Fruit fly (Drosophila melanogaster) whole organism, pupa: Measurements from ENCODE around the gene CG15403.
"Not testable (repeated sequence)": the region's sequence is repeated elsewhere in the genome, so short reads cannot be mapped to it uniquely, and the experiment has no call there.

Experiments used
- CG10348 ChIP-seq: fragments of 200-800 bp; sonication (Bioruptor generic); IDR thresholded peaks from 2 replicates; pipeline ENCODE4 v1.3.6; 2022; ENCODE audit warnings: missing biosample characterization, missing genetic modification characterization
- CG12605 ChIP-seq: fragments of 200-800 bp; sonication (Bioruptor generic); IDR thresholded peaks from 2 replicates; pipeline ENCODE4 v1.3.6; 2022; ENCODE audit warnings: missing biosample characterization, missing genetic modification characterization
- CG13204 ChIP-seq: fragments of 200-800 bp; sonication (Bioruptor generic); optimal IDR thresholded peaks from 2 replicates; lab custom pipeline; 2018; ENCODE audit warnings: missing biosample characterization, mild to moderate bottlenecking, missing genetic modification characterization, moderate library complexity
- CG14655 ChIP-seq: fragments of 200-800 bp; sonication (Bioruptor generic); optimal IDR thresholded peaks from 3 replicates; lab custom pipeline; 2017; ENCODE audit warnings: mild to moderate bottlenecking, missing biosample characterization, missing genetic modification reagents, missing genetic modification characterization
- CG15710 ChIP-seq: fragments of 200-800 bp; sonication (Bioruptor generic); optimal IDR thresholded peaks from 2 replicates; lab custom pipeline; 2018; ENCODE audit warnings: missing biosample characterization, mild to moderate bottlenecking, missing genetic modification characterization, moderate library complexity
- CG17806 ChIP-seq: fragments of 200-800 bp; sonication (Bioruptor generic); optimal IDR thresholded peaks from 2 replicates; lab custom pipeline; 2018; ENCODE audit warnings: missing biosample characterization, mild to moderate bottlenecking, missing genetic modification characterization, moderate library complexity
- CG32121 ChIP-seq: fragments of 200-800 bp; sonication (Bioruptor generic); IDR thresholded peaks from 2 replicates; pipeline ENCODE4 v1.3.6; 2022; ENCODE audit warnings: missing biosample characterization, missing genetic modification characterization
- CG34367 ChIP-seq: fragments of 200-800 bp; sonication (Bioruptor generic); optimal IDR thresholded peaks from 2 replicates; lab custom pipeline; 2018; ENCODE audit warnings: missing biosample characterization, mild to moderate bottlenecking, missing genetic modification characterization
- CG4496 ChIP-seq: fragments of 200-800 bp; sonication (Bioruptor generic); IDR thresholded peaks from 3 replicates; pipeline ENCODE4 v1.3.6; 2022; ENCODE audit warnings: missing biosample characterization, missing genetic modification characterization
- CG8159 ChIP-seq: fragments of 200-800 bp; sonication (Bioruptor generic); optimal IDR thresholded peaks from 3 replicates; lab custom pipeline; 2018; ENCODE audit warnings: missing biosample characterization, mild to moderate bottlenecking, missing genetic modification characterization, moderate library complexity
- CG8301 ChIP-seq: fragments of 200-800 bp; sonication (Bioruptor generic); optimal IDR thresholded peaks from 2 replicates; lab custom pipeline; 2018; ENCODE audit warnings: missing biosample characterization, mild to moderate bottlenecking, missing genetic modification characterization
- CG9948 ChIP-seq: fragments of 200-800 bp; sonication (Bioruptor generic); optimal IDR thresholded peaks from 2 replicates; lab custom pipeline; 2018; ENCODE audit warnings: missing biosample characterization, mild to moderate bottlenecking, missing genetic modification characterization, moderate library complexity
- D1 ChIP-seq: fragments of 200-800 bp; sonication (Bioruptor generic); optimal IDR thresholded peaks from 2 replicates; lab custom pipeline; 2018; ENCODE audit warnings: missing biosample characterization, mild to moderate bottlenecking, missing genetic modification characterization, moderate library complexity
- EcR ChIP-seq: fragments of 200-800 bp; sonication (Bioruptor generic); optimal IDR thresholded peaks from 3 replicates; lab custom pipeline; 2019; ENCODE audit warnings: missing biosample characterization, missing genetic modification characterization, mild to moderate bottlenecking, moderate library complexity, missing genetic modification reagents
- Ets98B ChIP-seq: fragments of 200-800 bp; sonication (Bioruptor generic); IDR thresholded peaks from 2 replicates; pipeline ENCODE4 v1.3.6; 2022; ENCODE audit warnings: missing biosample characterization, missing genetic modification characterization
- Pif1A ChIP-seq: fragments of 200-800 bp; sonication (Bioruptor generic); optimal IDR thresholded peaks from 3 replicates; lab custom pipeline; 2016; ENCODE audit warnings: missing biosample characterization, missing genetic modification characterization
- Pif1B ChIP-seq: fragments of 200-800 bp; sonication (Bioruptor generic); optimal IDR thresholded peaks from 3 replicates; lab custom pipeline; 2016; ENCODE audit warnings: missing biosample characterization, missing genetic modification characterization
- Snoo ChIP-seq: fragments of 200-800 bp; sonication (Bioruptor generic); optimal IDR thresholded peaks from 3 replicates; lab custom pipeline; 2017; ENCODE audit warnings: missing biosample characterization, mild to moderate bottlenecking, missing genetic modification characterization, inconsistent platforms
- fd96Ca ChIP-seq: fragments of 200-800 bp; sonication (Bioruptor generic); IDR thresholded peaks from 3 replicates; pipeline ENCODE4 v1.3.6; 2022; ENCODE audit warnings: missing biosample characterization, missing genetic modification characterization
- gl ChIP-seq: fragments of 200-800 bp; sonication (Bioruptor generic); optimal IDR thresholded peaks from 2 replicates; lab custom pipeline; 2018; ENCODE audit warnings: missing biosample characterization, mild to moderate bottlenecking, missing genetic modification characterization
- rn ChIP-seq: fragments of 200-800 bp; sonication (Bioruptor generic); IDR thresholded peaks from 2 replicates; pipeline ENCODE4 v1.3.6; 2022; ENCODE audit warnings: missing biosample characterization, missing genetic modification characterization

The CG15403 gene

DNA sequence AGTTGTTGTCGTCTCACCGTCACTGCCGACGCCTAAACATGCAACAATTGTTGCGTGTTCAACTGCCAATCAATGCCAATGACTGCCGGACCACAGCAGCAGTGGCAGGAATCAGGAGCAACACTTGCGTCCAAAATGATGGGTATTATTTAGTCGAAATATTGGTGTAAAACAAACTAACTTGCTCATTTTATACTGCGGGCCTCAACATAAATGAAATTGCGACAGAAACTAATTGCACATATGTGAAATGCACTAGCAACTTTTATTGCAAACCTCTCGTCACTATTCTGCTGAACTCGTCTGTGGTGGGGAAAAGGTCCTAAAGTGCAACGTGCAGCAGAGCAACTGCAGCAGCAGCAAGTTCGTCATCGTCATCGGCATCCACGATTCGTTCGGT is 26.3 kb downstream of the CG15403 start:
- TF ChIP-seq EcR (GFP tag; lab: Kevin White, UChicago) (no peak), rn (no peak), Snoo (tag; lab: Kevin White, UChicago) (no peak), gl (no peak), CG14655 (GFP tag; lab: Kevin White, UChicago) (peak; percentile 43), CG12605 (GFP tag; lab: Robert Waterston, UW) (no peak), CG15710 (peak; percentile 58), CG32121 (GFP tag; lab: Robert Waterston, UW) (no peak), CG13204 (no peak), fd96Ca (GFP tag; lab: Robert Waterston, UW) (peak; percentile 69; the same call in 2 of the 3 replicates), CG4496 (peak; percentile 41; the same call in 2 of the 3 replicates), Ets98B (GFP tag; lab: Robert Waterston, UW) (no peak), CG8159 (peak; percentile 52), CG17806 (tag; lab: Kevin White, UChicago) (peak; percentile 51), CG8301 (peak; percentile 34), CG34367 (tag; lab: Kevin White, UChicago) (peak; percentile 47), CG10348 (no peak), Pif1B (GFP tag; lab: Kevin White, UChicago) (no peak), Pif1A (peak; percentile 4), D1 (tag; lab: Kevin White, UChicago) (no peak), CG9948 (tag; lab: Kevin White, UChicago) (peak; percentile 45)

DNA sequence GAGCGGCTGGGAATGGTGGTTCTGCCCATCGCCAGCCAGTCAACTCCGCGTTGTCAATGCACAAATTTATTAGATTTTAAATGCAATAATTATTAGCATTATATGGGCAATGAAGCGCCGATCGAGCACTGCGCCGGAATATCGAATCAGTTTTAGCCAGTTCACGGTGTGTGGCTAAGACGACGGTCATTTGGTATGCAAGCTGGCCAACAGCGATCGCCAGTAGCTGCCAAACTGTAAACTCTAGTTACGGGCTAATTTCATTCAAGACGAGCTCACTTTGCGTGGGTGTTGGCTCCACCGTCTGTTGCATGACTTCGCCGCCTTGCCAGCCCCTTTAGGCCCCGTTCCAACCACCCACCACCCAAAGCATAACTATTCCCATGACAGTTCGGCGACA is 27.4 kb downstream of the CG15403 start:
- no peak for TF ChIP-seq CG12605 (GFP tag; lab: Robert Waterston, UW)
- no peak for TF ChIP-seq CG8301
- TF ChIP-seq EcR (GFP tag; lab: Kevin White, UChicago) = no peak
- TF ChIP-seq CG4496 = no peak

DNA sequence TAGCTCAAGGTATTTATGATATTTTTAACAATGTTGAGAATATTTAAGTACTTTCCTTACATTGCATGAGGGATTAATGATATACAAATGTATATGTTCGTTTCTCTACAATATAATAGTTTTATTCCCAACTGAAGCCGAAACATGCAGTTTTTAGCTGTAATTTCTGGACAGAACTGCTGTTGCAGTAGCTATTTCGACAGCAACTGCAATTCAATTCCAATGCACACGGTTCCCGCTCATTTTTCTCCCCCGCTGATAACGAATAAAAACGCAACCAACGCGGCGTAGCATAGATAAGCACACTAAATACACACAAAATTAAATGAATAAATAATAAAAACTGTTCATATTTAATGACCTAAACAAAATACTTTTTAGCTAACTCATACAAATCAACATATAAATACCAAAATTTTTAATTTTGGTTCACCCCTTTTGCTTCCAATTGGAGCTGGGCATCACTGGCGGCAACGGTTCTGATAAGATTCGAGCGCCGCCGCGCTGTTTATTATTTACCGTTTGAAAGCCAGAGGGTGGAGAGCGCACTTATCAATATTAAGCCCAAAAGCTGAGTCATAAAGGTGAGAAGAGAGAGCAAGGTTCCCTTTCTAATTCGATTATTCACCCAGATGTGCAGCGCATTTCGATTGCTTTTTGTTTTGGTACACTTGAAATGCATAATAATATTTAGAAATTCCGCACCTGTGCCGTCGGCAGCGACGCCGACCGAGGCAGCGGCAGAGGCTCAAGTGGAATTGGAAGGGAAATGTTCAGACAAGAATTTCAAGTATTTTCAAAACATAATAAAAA is 30.0 kb downstream of the CG15403 start:
- peak; percentile 15 for TF ChIP-seq CG34367 (tag; lab: Kevin White, UChicago)
- peak; percentile 59 for TF ChIP-seq CG14655 (GFP tag; lab: Kevin White, UChicago)
- peak; percentile 94 for TF ChIP-seq CG8159
- TF ChIP-seq CG12605 (GFP tag; lab: Robert Waterston, UW) = no peak
- TF ChIP-seq Ets98B (GFP tag; lab: Robert Waterston, UW) = peak; percentile 12; the same call in 1 of the 2 replicates
- TF ChIP-seq CG9948 (tag; lab: Kevin White, UChicago) = no peak
- TF ChIP-seq rn = 0 out of 2 replicates have a peak, but pooled peaks have one; percentile 3
- TF ChIP-seq CG15710 = peak; percentile 14
- TF ChIP-seq CG13204 = no peak
- TF ChIP-seq Pif1B (GFP tag; lab: Kevin White, UChicago) = peak; percentile 18
- peak; percentile 49; the same call in 1 of the 3 replicates for TF ChIP-seq CG4496
- TF ChIP-seq, all 21 proteins: peak for 8

DNA sequence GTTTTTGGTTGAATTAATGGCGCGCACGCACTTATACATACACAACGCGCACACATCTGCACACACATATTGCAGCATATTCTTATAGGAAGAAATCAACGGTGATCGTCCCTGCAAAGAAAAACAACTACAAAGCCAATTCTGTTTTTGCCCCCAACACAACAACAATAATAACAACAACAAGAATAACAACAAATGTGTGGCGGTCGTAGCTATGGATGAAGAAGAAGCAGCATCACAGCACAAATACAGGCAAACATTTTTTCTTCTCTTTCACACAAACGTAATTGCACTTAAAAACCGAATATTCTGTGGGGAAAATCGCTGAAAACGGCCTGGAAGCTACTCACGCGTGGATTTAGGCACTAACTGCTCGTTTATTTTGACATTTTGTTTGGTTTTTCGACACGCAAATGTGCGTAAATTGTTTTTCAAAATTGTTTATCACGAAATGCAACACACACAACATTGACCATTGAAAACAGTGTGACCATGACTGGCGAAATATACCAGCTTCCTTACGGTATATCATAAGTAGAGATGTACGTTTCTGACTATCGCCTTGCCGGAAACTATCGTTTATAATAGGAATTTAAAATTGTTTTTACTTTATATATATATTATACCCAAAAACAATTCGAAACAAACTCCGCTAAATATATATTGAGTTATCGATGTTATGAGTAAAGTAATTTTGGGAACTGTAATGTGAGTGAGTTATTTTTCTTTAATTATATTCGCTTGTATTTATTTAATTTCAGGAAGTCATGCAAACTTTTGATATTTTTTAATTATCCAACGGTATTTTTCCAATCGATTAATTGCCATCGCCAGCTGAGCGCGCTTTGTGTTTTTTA is 30.9 kb downstream of the CG15403 start, which contains the start of the genes Mad and gkt:
Gene Mad (minus strand): TSS at position 500 of the 857 bp plus-strand sequence.
Gene gkt (plus strand): TSS at position 807 of the 857 bp plus-strand sequence.
- no peak for TF ChIP-seq Pif1A
- no peak for TF ChIP-seq CG10348
- no peak for TF ChIP-seq CG32121 (GFP tag; lab: Robert Waterston, UW)
- TF ChIP-seq CG14655 (GFP tag; lab: Kevin White, UChicago) = no peak
- peak; percentile 59 for TF ChIP-seq EcR (GFP tag; lab: Kevin White, UChicago)
- TF ChIP-seq CG34367 (tag; lab: Kevin White, UChicago) = no peak
- no peak for TF ChIP-seq CG17806 (tag; lab: Kevin White, UChicago)
- TF ChIP-seq rn = no peak
- no peak for TF ChIP-seq fd96Ca (GFP tag; lab: Robert Waterston, UW)
- TF ChIP-seq gl = peak; percentile 27
- TF ChIP-seq CG9948 (tag; lab: Kevin White, UChicago) = no peak
- no peak for TF ChIP-seq CG15710
- TF ChIP-seq Snoo (tag; lab: Kevin White, UChicago) = no peak

DNA sequence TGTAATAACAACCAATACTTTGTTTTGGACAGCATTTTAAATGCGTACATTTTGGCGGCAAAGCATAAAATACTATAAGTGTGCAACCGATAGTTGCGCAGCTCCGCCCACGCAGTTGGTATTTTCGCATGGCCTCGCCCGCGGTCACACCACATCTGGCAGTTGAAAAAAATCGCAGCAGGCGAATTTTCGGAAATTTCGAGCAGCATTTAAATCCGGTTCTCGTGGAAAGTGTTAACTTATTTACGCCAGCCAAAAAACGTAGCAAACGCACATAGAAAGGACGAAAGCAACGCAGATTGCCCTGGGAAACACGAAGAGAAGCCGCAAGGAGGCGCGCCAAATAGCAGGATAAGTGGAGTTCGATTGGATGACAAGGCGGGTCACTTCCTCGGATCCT is 35.1 kb downstream of the CG15403 start, which contains the start of gene Hydr2:
Gene Hydr2 (plus strand): TSS at position 156 of the 400 bp plus-strand sequence.
- TF ChIP-seq CG17806 (tag; lab: Kevin White, UChicago); Pif1A; CG32121 (GFP tag; lab: Robert Waterston, UW): not testable (repeated sequence)
